Worm (Caenorhabditis elegans): ENCODE data around the gene nhr-130.

- no peak for TF ChIP-seq F10B5.3 (tag; optimal IDR thresholded peaks at IDR 0.05)
- TF ChIP-seq Y105C5A.15 (GFP tag; IDR thresholded peaks at IDR 0.05): no peak
- TF ChIP-seq unc-62 (GFP tag; optimal IDR thresholded peaks at IDR 0.05 in 1 of 2): no peak
- TF ChIP-seq unc-62 (tag; optimal IDR thresholded peaks at IDR 0.05): no peak
- TF ChIP-seq nhr-6 (tag; optimal IDR thresholded peaks at IDR 0.05): no peak
- TF ChIP-seq set-16 (GFP tag; IDR thresholded peaks at IDR 0.05): no peak
- TF ChIP-seq dpl-1 (GFP tag; optimal IDR thresholded peaks at IDR 0.05): no peak
- no peak for TF ChIP-seq ces-1 (GFP tag; optimal IDR thresholded peaks at IDR 0.05)
- no peak for TF ChIP-seq lin-13 (GFP tag; optimal IDR thresholded peaks at IDR 0.05)
- TF ChIP-seq aly-2 (tag; optimal IDR thresholded peaks at IDR 0.05): no peak
- TF ChIP-seq ceh-32 (tag; optimal IDR thresholded peaks at IDR 0.05; ENCODE audit: poor library complexity): no peak
- no peak for TF ChIP-seq fos-1 (tag; optimal IDR thresholded peaks at IDR 0.05)
These were observed 29.3 kb upstream of the nhr-130 start, which contains the start of gene srh-37 for ce11 chrV:512420-512819.
